Worm (Caenorhabditis elegans) whole organism, L3 larva: Measurements from ENCODE around the gene Y47D3A.32.

Experiments used
- R02D3.7 ChIP-seq: fragments of 150-350 bp; optimal IDR thresholded peaks from 2 replicates; lab custom pipeline; 2014; ENCODE audit warnings: missing biosample characterization, missing genetic modification characterization
- ama-1 ChIP-seq: fragments of 150-350 bp; optimal IDR thresholded peaks from 2 replicates; lab custom pipeline; 2018
- ceh-16 ChIP-seq: sonication (generic microtip); optimal IDR thresholded peaks from 2 replicates; lab custom pipeline; 2017; ENCODE audit warnings: missing biosample characterization, missing genetic modification characterization
- ceh-28 ChIP-seq: fragments of 150-350 bp; optimal IDR thresholded peaks from 2 replicates; lab custom pipeline; 2014; ENCODE audit warnings: missing biosample characterization, missing genetic modification reagents, missing genetic modification characterization
- ceh-82 ChIP-seq: fragments of 150-350 bp; optimal IDR thresholded peaks from 2 replicates; lab custom pipeline; 2014; ENCODE audit warnings: missing biosample characterization, missing genetic modification characterization
- daf-12 ChIP-seq: fragments of 150-350 bp; optimal IDR thresholded peaks from 2 replicates; lab custom pipeline; 2014; ENCODE audit warnings: missing biosample characterization, missing genetic modification reagents, missing genetic modification characterization
- egl-27 ChIP-seq: sonication (generic microtip); optimal IDR thresholded peaks from 4 replicates; lab custom pipeline; 2017; ENCODE audit warnings: missing biosample characterization, missing genetic modification reagents, missing genetic modification characterization
- egl-5 ChIP-seq: fragments of 150-350 bp; optimal IDR thresholded peaks from 2 replicates; lab custom pipeline; 2017; ENCODE audit warnings: missing biosample characterization, missing genetic modification reagents, missing genetic modification characterization, inconsistent platforms
- elt-1 ChIP-seq: fragments of 150-350 bp; optimal IDR thresholded peaks from 2 replicates; lab custom pipeline; 2014; ENCODE audit warnings: missing biosample characterization, missing genetic modification characterization
- elt-2 ChIP-seq: sonication (generic microtip); optimal IDR thresholded peaks from 2 replicates; lab custom pipeline; 2016; ENCODE audit warnings: missing genetic modification reagents, mild to moderate bottlenecking, missing genetic modification characterization, missing compliant biosample characterization
- elt-3 ChIP-seq, 3 experiments: fragments of 150-350 bp in 1 of 3; sonication (generic microtip) in 2 of 3; optimal IDR thresholded peaks; 2 replicates in 2 of 3; 4 replicates in 1 of 3; lab custom pipeline; 2014 to 2017; ENCODE audit warnings: missing biosample characterization in 3 of 3, missing genetic modification characterization in 3 of 3
- fkh-10 ChIP-seq: sonication (generic microtip); optimal IDR thresholded peaks from 2 replicates; lab custom pipeline; 2017; ENCODE audit warnings: missing biosample characterization, missing genetic modification reagents, missing genetic modification characterization
- fkh-2 ChIP-seq: fragments of 150-350 bp; optimal IDR thresholded peaks from 2 replicates; lab custom pipeline; 2014; ENCODE audit warnings: missing biosample characterization, missing genetic modification reagents, missing genetic modification characterization
- hmg-11 ChIP-seq: sonication (generic microtip); optimal IDR thresholded peaks from 2 replicates; lab custom pipeline; 2016; ENCODE audit warnings: missing genetic modification characterization, missing compliant biosample characterization
- jun-1 ChIP-seq: fragments of 150-350 bp; optimal IDR thresholded peaks from 2 replicates; lab custom pipeline; 2014; ENCODE audit warnings: missing biosample characterization, missing genetic modification reagents, missing genetic modification characterization
- lin-39 ChIP-seq: fragments of 150-350 bp; optimal IDR thresholded peaks from 2 replicates; lab custom pipeline; 2018; ENCODE audit warnings: missing biosample characterization, missing genetic modification reagents, missing genetic modification characterization
- lsy-12 ChIP-seq: sonication (generic microtip); optimal IDR thresholded peaks from 2 replicates; lab custom pipeline; 2016; ENCODE audit warnings: mild to moderate bottlenecking, missing genetic modification characterization, missing compliant biosample characterization
- mdl-1 ChIP-seq: fragments of 150-350 bp; optimal IDR thresholded peaks from 2 replicates; lab custom pipeline; 2014; ENCODE audit warnings: missing biosample characterization, missing genetic modification characterization
- nfya-1 ChIP-seq: sonication (generic microtip); optimal IDR thresholded peaks from 2 replicates; lab custom pipeline; 2017; ENCODE audit warnings: missing genetic modification characterization, mild to moderate bottlenecking, missing compliant biosample characterization, antibody characterized with exemption, moderate library complexity; ENCODE audit not compliant: insufficient read depth
- nhr-23 ChIP-seq: fragments of 150-350 bp; optimal IDR thresholded peaks from 2 replicates; lab custom pipeline; 2014; ENCODE audit warnings: missing biosample characterization, missing genetic modification reagents, missing genetic modification characterization
- nhr-237 ChIP-seq: fragments of 150-350 bp; optimal IDR thresholded peaks from 2 replicates; lab custom pipeline; 2014; ENCODE audit warnings: missing biosample characterization, missing genetic modification characterization
- nhr-25 ChIP-seq: sonication (generic microtip); optimal IDR thresholded peaks from 2 replicates; lab custom pipeline; 2017; ENCODE audit warnings: missing biosample characterization, missing genetic modification characterization
- nhr-67 ChIP-seq: fragments of 150-350 bp; optimal IDR thresholded peaks from 2 replicates; lab custom pipeline; 2014; ENCODE audit warnings: missing biosample characterization, missing genetic modification characterization
- nhr-76 ChIP-seq: fragments of 150-350 bp; sonication (generic microtip); optimal IDR thresholded peaks from 5 replicates; lab custom pipeline; 2014; ENCODE audit warnings: missing biosample characterization, missing genetic modification characterization
- pha-4 ChIP-seq: fragments of 150-350 bp; optimal IDR thresholded peaks from 2 replicates; lab custom pipeline; 2014; ENCODE audit warnings: missing biosample characterization, missing genetic modification reagents, missing genetic modification characterization
- pqm-1 ChIP-seq: fragments of 150-350 bp; optimal IDR thresholded peaks from 2 replicates; lab custom pipeline; 2017; ENCODE audit warnings: missing biosample characterization, missing genetic modification characterization, inconsistent platforms
- skn-1 ChIP-seq: fragments of 150-350 bp; optimal IDR thresholded peaks from 2 replicates; lab custom pipeline; 2014; ENCODE audit warnings: missing biosample characterization, missing genetic modification characterization
- tbx-2 ChIP-seq: sonication (generic microtip); optimal IDR thresholded peaks from 2 replicates; lab custom pipeline; 2016; ENCODE audit warnings: mild to moderate bottlenecking, missing genetic modification characterization, missing compliant biosample characterization
- unc-39 ChIP-seq: sonication (generic microtip); optimal IDR thresholded peaks from 4 replicates; lab custom pipeline; 2017; ENCODE audit warnings: missing biosample characterization, missing genetic modification characterization
- zag-1 ChIP-seq: fragments of 150-350 bp; optimal IDR thresholded peaks from 2 replicates; lab custom pipeline; 2014; ENCODE audit warnings: missing biosample characterization, missing genetic modification characterization
- ztf-11 ChIP-seq: fragments of 150-350 bp; optimal IDR thresholded peaks from 2 replicates; lab custom pipeline; 2014; ENCODE audit warnings: missing biosample characterization, missing genetic modification characterization
- ztf-4 ChIP-seq: fragments of 150-350 bp; optimal IDR thresholded peaks from 2 replicates; lab custom pipeline; 2014; ENCODE audit warnings: missing biosample characterization, missing genetic modification characterization

Y47D3A.32 gene

DNA sequence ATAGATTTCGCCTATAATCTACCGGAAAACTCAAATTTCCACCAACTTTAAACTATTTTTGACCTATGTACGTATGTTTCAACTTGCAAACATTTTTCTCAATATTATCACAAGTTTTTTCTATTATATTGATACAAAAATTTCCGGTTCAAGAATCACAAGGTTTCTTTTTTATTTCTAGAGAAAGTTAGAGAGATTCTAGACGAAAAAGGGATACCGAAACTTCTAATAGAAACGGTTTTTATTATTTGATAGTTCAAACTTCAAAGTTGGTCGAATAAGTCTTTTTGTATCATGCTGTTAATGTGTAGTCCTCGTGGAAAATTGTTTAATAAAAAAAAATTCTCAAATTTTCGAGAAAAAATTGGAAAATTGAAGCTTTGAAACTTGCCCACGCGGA is 2.9 kb downstream of the Y47D3A.32 start:
- TF ChIP-seq lin-39 (tag; lab: Kevin White, UChicago) (no peak), nhr-23 (tag; lab: Kevin White, UChicago) (peak; percentile 12)

DNA sequence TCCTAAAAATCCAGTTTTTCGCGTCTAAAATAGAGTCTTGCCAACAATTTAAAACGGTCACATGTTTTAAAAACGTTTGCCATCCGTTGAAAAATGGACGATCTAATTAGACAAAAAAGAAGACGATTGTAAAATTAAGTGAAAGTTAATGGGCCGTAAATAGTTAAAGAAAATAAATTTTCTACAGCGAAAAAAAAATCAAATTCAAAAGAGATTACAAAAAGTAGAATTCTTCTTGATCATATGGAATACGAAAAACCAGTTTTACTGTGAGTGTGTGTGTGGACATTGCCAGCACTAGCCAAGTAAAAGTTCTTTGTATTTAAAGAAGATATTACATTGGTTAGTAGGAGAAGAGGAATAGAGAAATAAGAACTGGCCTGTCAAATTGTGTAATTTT is 9.9 kb downstream of the Y47D3A.32 start:
- no peak for TF ChIP-seq lsy-12 (tag; lab: Kevin White, UChicago)
- TF ChIP-seq nhr-76 (tag; lab: Kevin White, UChicago) = no peak
- no peak for TF ChIP-seq hmg-11
- TF ChIP-seq nhr-25 (tag; lab: Kevin White, UChicago) = peak; percentile 16
- TF ChIP-seq elt-1 (tag; lab: Kevin White, UChicago) = peak; percentile 0
- TF ChIP-seq, all 47 proteins: peak for 2

DNA sequence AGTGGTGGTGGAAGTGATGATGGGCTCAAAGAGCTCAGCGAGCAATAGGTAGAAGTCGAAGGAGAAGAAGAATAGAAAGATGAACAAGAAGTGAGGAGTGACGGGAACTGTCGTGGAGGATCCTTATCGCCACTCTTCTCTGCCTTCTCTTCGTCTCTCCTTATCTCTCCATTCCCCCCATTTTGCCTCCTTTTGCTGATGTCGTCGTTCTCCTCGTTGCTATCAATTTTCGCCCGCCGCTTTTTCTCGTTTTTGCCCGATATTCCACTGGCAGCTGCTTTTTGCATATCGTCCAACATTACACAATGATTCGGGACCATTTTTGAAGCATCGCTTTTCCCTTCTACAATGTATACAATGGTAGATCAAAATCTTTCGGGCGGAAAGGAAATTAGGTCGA is 15.2 kb downstream of the Y47D3A.32 start:
- TF ChIP-seq tbx-2 (no peak), skn-1 (no peak), elt-3 (tag; optimal IDR thresholded peaks at IDR 0.05; lab: Kevin White, UChicago) (peak in 1 of 3 experiments; percentile 71), elt-2 (tag; lab: Kevin White, UChicago) (peak; percentile 84)

DNA sequence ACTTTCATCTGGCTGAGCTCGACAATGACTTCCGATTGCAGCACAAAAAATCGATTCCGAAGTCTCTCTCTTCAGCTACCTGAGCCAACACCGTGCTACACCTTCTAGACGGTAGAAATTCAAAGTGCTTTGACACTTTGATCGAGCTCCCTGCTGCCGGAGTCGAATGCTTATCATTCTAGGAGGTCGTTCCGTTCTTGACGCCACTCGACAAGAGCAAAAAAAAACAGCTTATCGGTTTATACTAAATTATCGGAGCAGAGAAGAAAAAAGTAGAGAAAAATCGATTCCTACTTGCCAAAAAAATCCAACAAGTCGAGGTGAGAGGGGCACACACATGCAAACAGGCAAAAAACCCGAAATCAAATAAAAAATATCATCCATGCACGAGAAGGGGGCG is 16.3 kb downstream of the Y47D3A.32 start:
- TF ChIP-seq ztf-4 = no peak
- TF ChIP-seq ztf-11 (tag; lab: Kevin White, UChicago) = no peak
- TF ChIP-seq unc-39 = no peak
- peak; percentile 81 for TF ChIP-seq elt-2 (tag; lab: Kevin White, UChicago)
- TF ChIP-seq jun-1 (tag; lab: Kevin White, UChicago) = peak; percentile 17
- TF ChIP-seq pha-4 (tag; lab: Kevin White, UChicago) = peak; percentile 23
- TF ChIP-seq tbx-2 = no peak

DNA sequence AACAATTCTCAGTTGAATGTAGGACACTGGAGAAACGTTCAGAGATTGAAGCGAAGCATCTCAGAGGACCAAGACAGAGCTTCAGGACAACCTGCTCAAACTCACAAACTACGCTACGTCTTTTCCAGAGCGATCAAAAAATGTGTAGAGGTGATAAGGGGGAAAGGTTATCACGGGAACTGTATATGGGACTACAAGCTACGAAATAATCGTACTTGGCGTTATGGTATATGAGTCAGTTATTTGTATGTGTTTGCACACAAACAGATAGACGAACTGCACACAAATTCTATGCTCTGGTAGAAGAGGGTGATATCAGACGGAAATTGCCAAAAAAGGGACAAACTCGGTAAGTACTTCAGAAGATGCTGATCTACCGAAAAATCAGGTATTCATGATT is 17.0 kb downstream of the Y47D3A.32 start:
- TF ChIP-seq ceh-16 (tag; lab: Kevin White, UChicago) (no peak), ceh-28 (no peak), zag-1 (tag; lab: Kevin White, UChicago) (no peak), nhr-67 (no peak), ztf-4 (no peak), ceh-82 (tag; lab: Kevin White, UChicago) (no peak), fkh-10 (GFP tag; lab: Kevin White, UChicago) (no peak), nhr-237 (tag; lab: Kevin White, UChicago) (no peak), jun-1 (tag; lab: Kevin White, UChicago) (peak; percentile 5), daf-12 (tag; lab: Kevin White, UChicago) (no peak), fkh-2 (tag; lab: Kevin White, UChicago) (no peak), egl-5 (tag; lab: Kevin White, UChicago) (no peak), mdl-1 (tag; lab: Kevin White, UChicago) (no peak), ama-1 (lab: Kevin White, UChicago) (no peak), egl-27 (tag; lab: Kevin White, UChicago) (no peak), elt-2 (tag; lab: Kevin White, UChicago) (peak; percentile 38), hmg-11 (no peak), R02D3.7 (no peak), nfya-1 (tag; lab: Kevin White, UChicago) (no peak), pha-4 (tag; lab: Kevin White, UChicago) (no peak), nhr-76 (tag; lab: Kevin White, UChicago) (no peak), pqm-1 (tag; lab: Kevin White, UChicago) (peak; percentile 52), nhr-25 (tag; lab: Kevin White, UChicago) (no peak), unc-39 (no peak)
- TF ChIP-seq, all 47 proteins: peak for 3

DNA sequence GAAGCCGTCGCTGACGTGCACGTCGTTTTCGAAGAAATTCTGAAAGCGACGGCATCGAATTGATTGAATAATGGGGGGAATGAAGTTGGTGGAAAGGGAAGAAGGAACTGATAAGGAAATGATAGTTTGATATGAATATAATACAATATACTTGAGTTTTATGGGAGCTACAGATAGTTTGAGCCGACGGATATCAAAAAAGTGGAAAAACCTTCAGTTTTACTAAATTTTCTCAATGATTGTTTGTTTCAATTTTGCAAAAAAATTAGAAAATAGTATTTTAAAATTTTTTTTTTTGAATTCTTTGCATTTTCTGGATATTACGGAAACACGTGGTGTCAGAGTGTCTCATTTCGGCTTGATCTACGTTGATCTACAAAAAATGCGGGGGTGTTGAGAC is 18.6 kb downstream of the Y47D3A.32 start, which contains the start of gene obr-1:
obr-1 (minus strand) TSS at position 101 of the 400 bp plus-strand sequence.
- TF ChIP-seq pqm-1 (tag; lab: Kevin White, UChicago) = no peak
- no peak for TF ChIP-seq lsy-12 (tag; lab: Kevin White, UChicago)
- no peak for TF ChIP-seq elt-3 (tag; optimal IDR thresholded peaks at IDR 0.05; lab: Kevin White, UChicago)
- TF ChIP-seq elt-2 (tag; lab: Kevin White, UChicago) = peak; percentile 17
- no peak for TF ChIP-seq nhr-25 (tag; lab: Kevin White, UChicago)
- no peak for TF ChIP-seq hmg-11
- TF ChIP-seq R02D3.7 = no peak
